Worm (Caenorhabditis elegans): Measurements from ENCODE around the gene Y54G2A.49.

Gene Y54G2A.49

DNA sequence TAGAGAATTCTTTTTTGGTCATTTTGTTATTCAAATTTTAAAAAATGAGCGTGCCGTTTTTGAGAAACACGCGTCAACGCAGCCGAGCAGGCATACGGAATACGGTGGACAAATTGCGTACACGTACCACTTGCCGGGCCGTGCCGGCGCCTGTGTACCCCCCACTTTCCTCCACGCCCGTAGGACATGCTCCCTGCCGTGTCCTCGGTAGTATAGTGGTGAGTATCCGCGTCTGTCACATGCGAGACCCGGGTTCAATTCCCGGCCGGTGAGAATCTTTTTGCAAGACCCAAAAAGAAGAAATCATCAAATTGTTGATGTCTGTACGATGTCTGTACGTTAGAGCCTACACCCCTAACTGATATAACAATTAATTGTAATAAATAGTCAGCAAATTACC, 44.9 kb downstream of the Y54G2A.49 start:
- TF ChIP-seq php-3 (GFP tag; IDR thresholded peaks at IDR 0.05) (0 out of 2 replicates have a peak, but pooled peaks have one; percentile 25), set-16 (GFP tag; IDR thresholded peaks at IDR 0.05) (peak; percentile 41), aly-2 (tag; optimal IDR thresholded peaks at IDR 0.05) (no peak), cey-2 (tag; optimal IDR thresholded peaks at IDR 0.05; ENCODE audit: borderline replicate concordance, insufficient read depth) (no peak), dmd-8 (GFP tag; IDR thresholded peaks at IDR 0.05) (0 out of 2 replicates have a peak, but pooled peaks have one; percentile 53), nhr-6 (tag; optimal IDR thresholded peaks at IDR 0.05) (no peak), Y48G9A.11 (GFP tag; IDR thresholded peaks at IDR 0.05) (no peak), mxl-3 (GFP tag; optimal IDR thresholded peaks at IDR 0.05) (peak; percentile 6), tag-97 (GFP tag; IDR thresholded peaks at IDR 0.05) (no peak), nhr-111 (GFP tag; optimal IDR thresholded peaks at IDR 0.05) (no peak), ceh-28 (tag; optimal IDR thresholded peaks at IDR 0.05) (no peak), zfp-3 (GFP tag; conservative IDR thresholded peaks at IDR 0.05) (no peak), pha-4 (GFP tag; IDR thresholded peaks at IDR 0.05) (0 out of 2 replicates have a peak, but pooled peaks have one; percentile 18), pha-4 (tag; optimal IDR thresholded peaks at IDR 0.05) (no peak), ceh-62 (tag; optimal IDR thresholded peaks at IDR 0.05) (no peak), lin-1 (GFP tag; IDR thresholded peaks at IDR 0.05) (no peak), lin-29 (GFP tag; IDR thresholded peaks at IDR 0.05) (0 out of 2 replicates have a peak, but pooled peaks have one; percentile 19), lsy-2 (tag; optimal IDR thresholded peaks at IDR 0.05) (no peak), dpl-1 (GFP tag; optimal IDR thresholded peaks at IDR 0.05) (no peak), jun-1 (tag; optimal IDR thresholded peaks at IDR 0.05) (no peak), madf-9 (GFP tag; conservative IDR thresholded peaks at IDR 0.05) (no peak), zip-2 (tag; optimal IDR thresholded peaks at IDR 0.05) (no peak), hif-1 (tag; optimal IDR thresholded peaks at IDR 0.05) (no peak), D1046.2 (GFP tag; IDR thresholded peaks at IDR 0.05) (0 out of 2 replicates have a peak, but pooled peaks have one; percentile 34), T26A8.4 (GFP tag; IDR thresholded peaks at IDR 0.05) (no peak), skn-1 (tag; optimal IDR thresholded peaks at IDR 0.05) (no peak), nhr-28 (tag; optimal IDR thresholded peaks at IDR 0.05) (no peak), hlh-30 (tag; optimal IDR thresholded peaks at IDR 0.05; ENCODE audit: insufficient read depth) (peak; percentile 46), dmd-9 (GFP tag; IDR thresholded peaks at IDR 0.05) (0 out of 2 replicates have a peak, but pooled peaks have one; percentile 48), ztf-7 (tag; optimal IDR thresholded peaks at IDR 0.05) (no peak), nhr-10 (tag; optimal IDR thresholded peaks at IDR 0.05) (no peak), nhr-237 (tag; optimal IDR thresholded peaks at IDR 0.05) (no peak), daf-16 (GFP tag; optimal IDR thresholded peaks at IDR 0.05) (peak in 1 of 2 experiments; percentile 5), daf-16 (tag; optimal IDR thresholded peaks at IDR 0.05) (peak; percentile 18), ztf-11 (tag; optimal IDR thresholded peaks at IDR 0.05) (no peak), vab-7 (GFP tag; IDR thresholded peaks at IDR 0.05) (peak; percentile 67; the same call in 1 of the 2 replicates), aha-1 (tag) (no peak), lin-38 (GFP tag; IDR thresholded peaks at IDR 0.05) (peak; percentile 58), mes-2 (tag; optimal IDR thresholded peaks at IDR 0.05; ENCODE audit: poor library complexity, severe bottlenecking) (peak; percentile 43), ZK337.2 (GFP tag; IDR thresholded peaks at IDR 0.05) (no peak), madf-5 (GFP tag; IDR thresholded peaks at IDR 0.05) (no peak), mep-1 (tag; optimal IDR thresholded peaks at IDR 0.05) (no peak), egl-43 (GFP tag; IDR thresholded peaks at IDR 0.05) (no peak), Y5F2A.4 (GFP tag; optimal IDR thresholded peaks at IDR 0.05) (no peak), nhr-76 (tag; optimal IDR thresholded peaks at IDR 0.05) (no peak), nhr-48 (tag; optimal IDR thresholded peaks at IDR 0.05) (no peak), fos-1 (tag; optimal IDR thresholded peaks at IDR 0.05) (no peak), nhr-11 (tag; optimal IDR thresholded peaks at IDR 0.05) (no peak), T20F7.1 (GFP tag; optimal IDR thresholded peaks at IDR 0.05) (no peak), arid-1 (GFP tag; conservative IDR thresholded peaks at IDR 0.05) (0 out of 2 replicates have a peak, but pooled peaks have one; percentile 46), gei-8 (GFP tag; optimal IDR thresholded peaks at IDR 0.05) (no peak), ZK546.5 (tag; optimal IDR thresholded peaks at IDR 0.05) (no peak)

Measured in whole organism, L4 larva.